Worm (Caenorhabditis elegans) whole organism, early embryonic: ENCODE results near the gene F43C1.7.

Experiments used
- B0310.2 ChIP-seq: sonication (generic microtip); optimal IDR thresholded peaks from 2 replicates; lab custom pipeline; 2016; ENCODE audit warnings: mild to moderate bottlenecking, missing genetic modification characterization, missing compliant biosample characterization
- F13C5.2 ChIP-seq: sonication (generic microtip); optimal IDR thresholded peaks from 2 replicates; lab custom pipeline; 2017; ENCODE audit warnings: mild to moderate bottlenecking, missing genetic modification characterization, inconsistent platforms, missing compliant biosample characterization
- aly-1 ChIP-seq: sonication (generic microtip); optimal IDR thresholded peaks from 2 replicates; lab custom pipeline; 2016; ENCODE audit warnings: missing genetic modification characterization, missing compliant biosample characterization
- ama-1 ChIP-seq: fragments of 150-350 bp; optimal IDR thresholded peaks from 2 replicates; lab custom pipeline; 2014
- ceh-13 ChIP-seq: fragments of 200-800 bp; sonication (Bioruptor generic); optimal IDR thresholded peaks from 2 replicates; lab custom pipeline; 2018; ENCODE audit warnings: mild to moderate bottlenecking, missing genetic modification characterization, missing compliant biosample characterization
- ceh-36 ChIP-seq: sonication (generic microtip); optimal IDR thresholded peaks from 2 replicates; lab custom pipeline; 2016; ENCODE audit warnings: missing genetic modification characterization, inconsistent platforms, missing compliant biosample characterization
- ets-7 ChIP-seq: sonication (generic microtip); optimal IDR thresholded peaks from 2 replicates; lab custom pipeline; 2016; ENCODE audit warnings: missing genotype, missing genetic modification characterization, missing compliant biosample characterization
- flt-1 ChIP-seq: fragments of 200-800 bp; sonication (Bioruptor generic); IDR thresholded peaks from 2 replicates; pipeline ENCODE4 v1.3.6; 2022; ENCODE audit warnings: missing genetic modification characterization, missing compliant biosample characterization
- hmbx-1 ChIP-seq: sonication (generic microtip); optimal IDR thresholded peaks from 2 replicates; lab custom pipeline; 2016; ENCODE audit warnings: mild to moderate bottlenecking, missing genetic modification characterization, missing compliant biosample characterization
- hmg-4 ChIP-seq: fragments of 200-800 bp; sonication (Bioruptor generic); optimal IDR thresholded peaks from 2 replicates; lab custom pipeline; 2018; ENCODE audit warnings: mild to moderate bottlenecking, missing genetic modification characterization, missing compliant biosample characterization
- hnd-1 ChIP-seq: sonication (generic microtip); optimal IDR thresholded peaks from 2 replicates; lab custom pipeline; 2016; ENCODE audit warnings: missing genetic modification characterization, missing compliant biosample characterization
- pes-1 ChIP-seq: fragments of 200-800 bp; sonication (Bioruptor generic); IDR thresholded peaks from 2 replicates; pipeline ENCODE4 v1.3.6; 2022; ENCODE audit warnings: missing genetic modification reagents, missing genetic modification characterization, missing compliant biosample characterization
- scrt-1 ChIP-seq: fragments of 200-800 bp; sonication (Bioruptor generic); IDR thresholded peaks from 2 replicates; pipeline ENCODE4 v1.3.6; 2022; ENCODE audit warnings: missing genetic modification characterization, missing compliant biosample characterization
- sea-1 ChIP-seq: fragments of 200-800 bp; sonication (Bioruptor generic); conservative IDR thresholded peaks from 2 replicates; pipeline ENCODE4 v1.3.6; 2022; ENCODE audit warnings: missing genetic modification characterization, missing compliant biosample characterization
- tbx-11 ChIP-seq: fragments of 200-800 bp; sonication (Bioruptor generic); IDR thresholded peaks from 2 replicates; pipeline ENCODE4 v1.3.6; 2022; ENCODE audit warnings: missing genetic modification characterization, missing compliant biosample characterization
- tbx-37 ChIP-seq: fragments of 200-800 bp; sonication (Bioruptor generic); conservative IDR thresholded peaks from 2 replicates; pipeline ENCODE4 v1.3.6; 2022; ENCODE audit warnings: missing genetic modification reagents, missing genetic modification characterization, missing compliant biosample characterization
- tra-4 ChIP-seq: sonication (generic microtip); optimal IDR thresholded peaks from 2 replicates; lab custom pipeline; 2017; ENCODE audit warnings: missing genetic modification characterization, missing compliant biosample characterization

The F43C1.7 gene

DNA sequence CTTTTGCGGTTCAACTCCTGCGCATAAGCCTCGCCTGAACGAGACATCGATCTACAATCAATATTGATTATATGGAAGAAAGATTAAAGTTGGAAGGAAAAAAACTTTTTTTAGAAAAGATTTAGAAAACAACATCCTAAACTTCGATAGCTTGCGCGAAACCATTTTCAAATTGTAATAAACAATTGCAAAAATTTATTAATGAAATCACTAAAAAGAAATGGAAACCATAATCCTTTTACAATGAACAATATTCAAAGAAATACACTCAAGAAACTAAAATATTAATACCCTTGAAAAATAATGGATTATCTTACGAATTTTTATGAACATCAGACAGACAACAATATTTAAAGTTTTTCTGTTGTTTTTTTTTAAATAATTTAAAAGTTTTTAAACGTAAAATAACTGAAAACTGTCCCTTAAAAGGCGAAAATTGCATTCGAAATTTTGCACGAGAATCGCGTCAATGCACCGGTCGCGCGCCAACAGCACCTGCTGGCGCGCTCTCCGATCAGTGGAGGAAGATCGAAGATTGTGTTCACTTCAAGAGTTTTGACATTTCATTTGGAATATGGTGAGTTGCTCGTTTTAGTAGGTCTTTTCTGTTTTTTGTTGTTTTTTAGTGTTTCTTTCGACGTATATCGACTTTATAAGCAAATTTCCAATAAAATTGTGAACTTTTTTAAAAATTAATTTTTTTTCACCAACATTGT lies 27.0 kb upstream of the F43C1.7 start, which contains the start of the genes sftb-1 and R10E4.1:
sftb-1 (minus strand) TSS at position 51 of the 716 bp plus-strand sequence.
R10E4.1 (plus strand) TSS at position 524 of the 716 bp plus-strand sequence.
- TF ChIP-seq tbx-11 (GFP tag; lab: Robert Waterston, UW) (no peak), F13C5.2 (tag; lab: Kevin White, UChicago) (peak; percentile 2), hnd-1 (tag; lab: Kevin White, UChicago) (no peak), tra-4 (no peak), tbx-37 (GFP tag; lab: Robert Waterston, UW) (no peak)

ce11 chrIII:4265892-4266291 lies 23.5 kb upstream of the F43C1.7 start:
- TF ChIP-seq pes-1 (no peak), tra-4 (no peak), hnd-1 (tag; lab: Kevin White, UChicago) (no peak), sea-1 (GFP tag; lab: Robert Waterston, UW) (no peak), hmg-4 (GFP tag; lab: Kevin White, UChicago) (no peak), ceh-36 (no peak), ets-7 (tag; lab: Kevin White, UChicago) (no peak), tbx-37 (GFP tag; lab: Robert Waterston, UW) (no peak), hmbx-1 (no peak)

DNA sequence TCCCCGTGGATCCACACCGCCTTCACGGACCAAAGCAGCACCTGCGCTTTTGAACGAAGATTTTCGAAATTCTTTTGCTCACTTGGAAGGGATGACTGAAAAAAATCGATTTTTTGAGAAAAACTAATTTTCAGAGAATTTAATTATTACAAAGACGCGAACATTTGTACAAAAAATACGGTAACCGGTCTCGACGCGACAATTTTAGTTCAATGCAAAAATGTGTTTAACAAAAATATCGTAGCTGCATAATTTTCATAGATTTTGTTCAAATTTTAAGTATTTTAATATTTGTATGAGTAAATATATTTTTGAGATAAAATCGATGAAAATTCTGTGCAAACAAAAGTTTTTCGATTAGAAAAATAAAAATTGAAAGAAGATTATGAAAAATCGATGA lies 20.7 kb upstream of the F43C1.7 start, which contains the start of gene T08A11.1:
T08A11.1 (minus strand) TSS at position 101 of the 400 bp plus-strand sequence.
- TF ChIP-seq ceh-13 (no peak), B0310.2 (tag; lab: Kevin White, UChicago) (no peak), tbx-11 (GFP tag; lab: Robert Waterston, UW) (no peak), pes-1 (no peak), ets-7 (tag; lab: Kevin White, UChicago) (no peak), tbx-37 (GFP tag; lab: Robert Waterston, UW) (no peak), flt-1 (no peak), hmg-4 (GFP tag; lab: Kevin White, UChicago) (no peak), aly-1 (tag; lab: Kevin White, UChicago) (no peak), sea-1 (GFP tag; lab: Robert Waterston, UW) (no peak), ceh-36 (no peak), hnd-1 (tag; lab: Kevin White, UChicago) (no peak), tra-4 (no peak)

DNA sequence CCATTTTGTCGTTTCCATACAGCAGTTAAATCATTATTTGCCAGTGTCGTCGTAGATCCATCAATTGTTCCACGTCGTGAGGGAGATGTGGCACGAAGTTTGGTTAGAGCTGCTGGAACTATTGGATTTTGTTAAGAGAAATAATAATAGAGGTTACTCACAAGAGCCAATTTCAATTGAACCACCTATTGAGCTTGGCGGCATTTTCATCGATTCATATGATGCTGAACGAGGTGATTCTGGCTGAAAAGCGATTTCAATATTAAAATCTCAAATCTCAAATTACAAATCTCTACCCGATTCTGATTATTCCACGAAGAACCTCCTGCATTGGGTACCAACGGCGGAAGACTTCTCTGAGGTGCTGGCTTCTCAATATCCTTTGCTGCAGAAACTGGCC lies 15.5 kb upstream of the F43C1.7 start:
- TF ChIP-seq B0310.2 (tag; lab: Kevin White, UChicago): no peak
- TF ChIP-seq ets-7 (tag; lab: Kevin White, UChicago): no peak
- no peak for TF ChIP-seq flt-1
- TF ChIP-seq pes-1: no peak
- TF ChIP-seq hmbx-1: no peak
- no peak for TF ChIP-seq ama-1
- no peak for TF ChIP-seq scrt-1 (GFP tag; lab: Robert Waterston, UW)
- TF ChIP-seq aly-1 (tag; lab: Kevin White, UChicago): no peak
- no peak for TF ChIP-seq ceh-36
- TF ChIP-seq tbx-11 (GFP tag; lab: Robert Waterston, UW): no peak
- TF ChIP-seq ceh-13: no peak
- no peak for TF ChIP-seq tbx-37 (GFP tag; lab: Robert Waterston, UW)
- no peak for TF ChIP-seq tra-4
- TF ChIP-seq F13C5.2 (tag; lab: Kevin White, UChicago): no peak
- no peak for TF ChIP-seq hmg-4 (GFP tag; lab: Kevin White, UChicago)
- no peak for TF ChIP-seq sea-1 (GFP tag; lab: Robert Waterston, UW)
- no peak for TF ChIP-seq hnd-1 (tag; lab: Kevin White, UChicago)

- TF ChIP-seq F13C5.2 (tag; lab: Kevin White, UChicago): no peak
- TF ChIP-seq tbx-37 (GFP tag; lab: Robert Waterston, UW): no peak
These were observed 5.2 kb upstream of the F43C1.7 start, which contains the start of gene Y44F5A.1 for ce11 chrIII:4247571-4247970. Gene Y44F5A.1, minus strand, starts transcription at chrIII:4247671.

- no peak for TF ChIP-seq tra-4
These were observed 1.9 kb upstream of the F43C1.7 start, which contains the start of gene zhit-2 for ce11 chrIII:4244285-4244684. Gene zhit-2, minus strand, starts transcription at chrIII:4244385.

ce11 chrIII:4243461-4243860 lies 1.1 kb upstream of the F43C1.7 start, which contains the start of gene mrpl-21:
Gene mrpl-21, minus strand, starts transcription at chrIII:4243561.
- TF ChIP-seq hnd-1 (tag; lab: Kevin White, UChicago) (no peak), ceh-36 (no peak), hmbx-1 (no peak), tra-4 (no peak), ceh-13 (no peak), sea-1 (GFP tag; lab: Robert Waterston, UW) (no peak)

- TF ChIP-seq ets-7 (tag; lab: Kevin White, UChicago): no peak
- TF ChIP-seq tbx-37 (GFP tag; lab: Robert Waterston, UW): no peak; the same call in 1 of the 2 replicates
- TF ChIP-seq hmbx-1: no peak
- no peak for TF ChIP-seq hnd-1 (tag; lab: Kevin White, UChicago)
- no peak for TF ChIP-seq ceh-13
These were observed 1.2 kb downstream of the F43C1.7 start for ce11 chrIII:4241181-4241580.

DNA sequence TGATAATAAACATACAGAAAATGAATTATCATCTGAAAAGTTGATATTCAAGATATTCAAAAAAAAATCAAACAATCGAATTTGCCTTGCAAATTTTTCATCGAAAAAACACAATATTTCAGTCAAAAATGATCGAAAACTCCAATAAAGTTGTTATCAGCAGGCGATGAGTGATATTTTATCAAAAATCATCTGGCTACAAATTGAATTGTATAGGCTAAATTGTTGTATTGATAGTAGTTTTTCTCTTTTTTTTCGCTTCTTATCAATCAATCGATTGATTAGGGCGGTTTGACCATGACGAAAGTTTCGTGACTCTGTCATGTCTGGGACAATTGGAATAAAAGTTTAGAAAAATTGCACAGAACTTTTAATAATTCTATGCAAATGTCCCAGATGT lies 2.2 kb downstream of the F43C1.7 start:
- no peak for TF ChIP-seq flt-1
- TF ChIP-seq hmbx-1: no peak
- no peak for TF ChIP-seq tra-4
- no peak for TF ChIP-seq ets-7 (tag; lab: Kevin White, UChicago)
- TF ChIP-seq tbx-37 (GFP tag; lab: Robert Waterston, UW): no peak
- TF ChIP-seq ceh-13: no peak
- TF ChIP-seq scrt-1 (GFP tag; lab: Robert Waterston, UW): no peak
- TF ChIP-seq tbx-11 (GFP tag; lab: Robert Waterston, UW): no peak
- no peak for TF ChIP-seq aly-1 (tag; lab: Kevin White, UChicago)
- no peak for TF ChIP-seq ama-1
- TF ChIP-seq hmg-4 (GFP tag; lab: Kevin White, UChicago): no peak
- TF ChIP-seq B0310.2 (tag; lab: Kevin White, UChicago): no peak
